Worm (Caenorhabditis elegans) whole organism, midembryonic: Measurements from ENCODE around the gene F38A6.5.

Experiments
- klf-2 ChIP-seq: fragments of 200-800 bp; sonication (Bioruptor generic); conservative IDR thresholded peaks from 2 replicates; pipeline ENCODE4 v1.3.6; 2022; ENCODE audit warnings: missing genetic modification reagents, missing genetic modification characterization, missing compliant biosample characterization
- ztf-23 ChIP-seq: fragments of 200-800 bp; sonication (Bioruptor generic); IDR thresholded peaks from 2 replicates; pipeline ENCODE4 v1.3.6; 2022; ENCODE audit warnings: missing genetic modification reagents, missing genetic modification characterization, missing compliant biosample characterization
- ztf-29 ChIP-seq: fragments of 200-800 bp; sonication (Bioruptor generic); IDR thresholded peaks from 2 replicates; pipeline ENCODE4 v1.3.6; 2022; ENCODE audit warnings: missing genetic modification reagents, missing genetic modification characterization, missing compliant biosample characterization

DNA sequence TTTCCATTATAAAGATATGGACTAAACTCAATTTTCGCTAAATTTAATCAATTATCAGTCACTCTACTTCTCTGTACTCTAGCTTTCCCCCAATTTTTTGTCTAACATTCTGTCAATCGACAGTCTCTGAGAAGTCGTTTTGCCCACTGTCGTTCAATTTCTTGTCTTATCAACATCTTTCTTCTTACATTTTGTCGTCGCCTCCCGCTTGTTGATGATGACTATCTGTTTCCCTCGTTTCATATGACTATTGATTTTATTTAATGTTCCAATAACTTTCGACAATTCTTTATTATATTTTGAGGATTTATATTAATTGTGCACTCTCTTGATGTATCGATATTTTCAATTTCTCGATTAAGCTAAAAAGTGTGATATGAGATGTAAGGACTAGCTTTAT is 5.3 kb upstream of the F38A6.5 start:
- TF ChIP-seq ztf-23 (GFP tag; lab: Robert Waterston, UW), result no peak
- TF ChIP-seq ztf-29, result no peak
- no peak for TF ChIP-seq klf-2 (GFP tag; lab: Robert Waterston, UW)
